Worm (Caenorhabditis elegans) whole organism, young adult: Measurements from ENCODE around the gene istr-1.

Source experiments
- C17E4.6 ChIP-seq: fragments of 200-800 bp; sonication (Bioruptor generic); IDR thresholded peaks from 2 replicates; pipeline ENCODE4 v1.3.6; 2022; ENCODE audit warnings: missing genetic modification reagents, missing genetic modification characterization, missing compliant biosample characterization
- D2030.7 ChIP-seq: fragments of 200-800 bp; sonication (Bioruptor generic); IDR thresholded peaks from 2 replicates; pipeline ENCODE4 v1.3.6; 2022; ENCODE audit warnings: missing genetic modification reagents, missing genetic modification characterization, missing compliant biosample characterization
- F37B4.10 ChIP-seq: fragments of 200-800 bp; sonication (Bioruptor generic); IDR thresholded peaks from 2 replicates; pipeline ENCODE4 v1.3.6; 2022; ENCODE audit warnings: missing genetic modification characterization, missing compliant biosample characterization
- F55B11.4 ChIP-seq: sonication (generic microtip); optimal IDR thresholded peaks from 2 replicates; lab custom pipeline; 2016; ENCODE audit warnings: missing compliant biosample characterization, missing genetic modification characterization, borderline replicate concordance; ENCODE audit not compliant: insufficient read depth
- F57A8.1 ChIP-seq: fragments of 200-800 bp; sonication (Bioruptor generic); optimal IDR thresholded peaks from 2 replicates; lab custom pipeline; 2018; ENCODE audit warnings: mild to moderate bottlenecking, missing genetic modification characterization, moderate library complexity, missing compliant biosample characterization
- Y56A3A.18 ChIP-seq: fragments of 200-800 bp; sonication (Bioruptor generic); IDR thresholded peaks from 2 replicates; pipeline ENCODE4 v1.3.6; 2022; ENCODE audit warnings: missing genetic modification reagents, missing genetic modification characterization, missing compliant biosample characterization
- Y79H2A.3 ChIP-seq: fragments of 200-800 bp; sonication (Bioruptor generic); conservative IDR thresholded peaks from 2 replicates; pipeline ENCODE4 v1.3.6; 2022; ENCODE audit warnings: missing genetic modification reagents, missing genetic modification characterization, missing compliant biosample characterization
- akir-1 ChIP-seq: fragments of 200-800 bp; sonication (Bioruptor generic); optimal IDR thresholded peaks from 2 replicates; lab custom pipeline; 2018; ENCODE audit warnings: mild to moderate bottlenecking, missing genetic modification characterization, moderate library complexity, missing compliant biosample characterization
- aptf-2 ChIP-seq: fragments of 200-800 bp; sonication (Bioruptor generic); conservative IDR thresholded peaks from 2 replicates; pipeline ENCODE4 v1.3.6; 2022; ENCODE audit warnings: missing genetic modification reagents, missing genetic modification characterization, missing compliant biosample characterization
- atf-7 ChIP-seq: sonication (generic microtip); optimal IDR thresholded peaks from 2 replicates; lab custom pipeline; 2017; ENCODE audit warnings: mild to moderate bottlenecking, missing genetic modification characterization, missing compliant biosample characterization
- bed-2 ChIP-seq: fragments of 200-800 bp; sonication (Bioruptor generic); IDR thresholded peaks from 2 replicates; pipeline ENCODE4 v1.3.6; 2022; ENCODE audit warnings: missing genetic modification reagents, missing genetic modification characterization, missing compliant biosample characterization
- cebp-1 ChIP-seq, 2 experiments: fragments of 200-800 bp in 1 of 2; sonication (Bioruptor generic) in 1 of 2; sonication (generic microtip) in 1 of 2; IDR thresholded peaks in 1 of 2; optimal IDR thresholded peaks in 1 of 2; 2 replicates each; pipeline versions ENCODE4 v1.3.6 to Lab custom; 2017 to 2022; ENCODE audit warnings: missing compliant biosample characterization in 2 of 2, missing genetic modification characterization in 2 of 2, mild to moderate bottlenecking in 1 of 2, missing genetic modification reagents in 1 of 2, moderate library complexity in 1 of 2
- cebp-2 ChIP-seq: fragments of 200-800 bp; sonication (Bioruptor generic); IDR thresholded peaks from 2 replicates; pipeline ENCODE4 v1.3.6; 2022; ENCODE audit warnings: missing genetic modification characterization, missing compliant biosample characterization
- ceh-79 ChIP-seq: sonication (generic microtip); optimal IDR thresholded peaks from 2 replicates; lab custom pipeline; 2017; ENCODE audit warnings: mild to moderate bottlenecking, missing genetic modification characterization, missing compliant biosample characterization
- dox-1 ChIP-seq: fragments of 200-800 bp; sonication (Bioruptor generic); IDR thresholded peaks from 2 replicates; pipeline ENCODE4 v1.3.6; 2022; ENCODE audit warnings: missing genetic modification reagents, missing genetic modification characterization, missing compliant biosample characterization
- ekl-4 ChIP-seq: fragments of 200-800 bp; sonication (Bioruptor generic); IDR thresholded peaks from 2 replicates; pipeline ENCODE4 v1.3.6; 2022; ENCODE audit warnings: missing genetic modification reagents, missing genetic modification characterization, missing compliant biosample characterization
- fkh-3 ChIP-seq: sonication (generic microtip); optimal IDR thresholded peaks from 2 replicates; lab custom pipeline; 2016; ENCODE audit warnings: mild to moderate bottlenecking, missing genetic modification characterization, missing compliant biosample characterization
- hrde-1 ChIP-seq: sonication (generic microtip); optimal IDR thresholded peaks from 2 replicates; lab custom pipeline; 2016; ENCODE audit warnings: missing genetic modification characterization, mild to moderate bottlenecking, missing compliant biosample characterization, moderate library complexity, missing genotype, missing genetic modification reagents, borderline replicate concordance
- let-607 ChIP-seq, 2 experiments: fragments of 200-800 bp in 1 of 2; sonication (Bioruptor generic) in 1 of 2; sonication (generic microtip) in 1 of 2; optimal IDR thresholded peaks; 2 replicates each; lab custom pipeline; 2016 to 2018; ENCODE audit warnings: mild to moderate bottlenecking in 2 of 2, missing compliant biosample characterization in 2 of 2, missing genetic modification characterization in 2 of 2, moderate library complexity in 2 of 2, missing genotype in 1 of 2
- lin-40 ChIP-seq: sonication (generic microtip); optimal IDR thresholded peaks from 2 replicates; lab custom pipeline; 2016; ENCODE audit warnings: missing genetic modification characterization, mild to moderate bottlenecking, missing compliant biosample characterization, missing genotype, missing genetic modification reagents
- lin-54 ChIP-seq: fragments of 200-800 bp; sonication (Bioruptor generic); optimal IDR thresholded peaks from 2 replicates; lab custom pipeline; 2018; ENCODE audit warnings: mild to moderate bottlenecking, missing genetic modification characterization, missing compliant biosample characterization
- lir-1 ChIP-seq: fragments of 200-800 bp; sonication (Bioruptor generic); conservative IDR thresholded peaks from 2 replicates; pipeline ENCODE4 v1.3.6; 2022; ENCODE audit warnings: missing genetic modification reagents, missing genetic modification characterization, missing compliant biosample characterization
- lsy-27 ChIP-seq: sonication (generic microtip); optimal IDR thresholded peaks from 2 replicates; lab custom pipeline; 2017; ENCODE audit warnings: missing genetic modification characterization, mild to moderate bottlenecking, missing compliant biosample characterization, antibody characterized with exemption, missing genotype, borderline replicate concordance; ENCODE audit not compliant: insufficient read depth
- madf-10 ChIP-seq: sonication (generic microtip); optimal IDR thresholded peaks from 2 replicates; lab custom pipeline; 2016; ENCODE audit warnings: mild to moderate bottlenecking, missing genetic modification characterization, missing compliant biosample characterization
- nfya-2 ChIP-seq: fragments of 200-800 bp; sonication (Bioruptor generic); IDR thresholded peaks from 2 replicates; pipeline ENCODE4 v1.3.6; 2022; ENCODE audit warnings: missing genetic modification reagents, missing genetic modification characterization, missing compliant biosample characterization
- pbrm-1 ChIP-seq: fragments of 200-800 bp; sonication (Bioruptor generic); IDR thresholded peaks from 2 replicates; pipeline ENCODE4 v1.3.6; 2022; ENCODE audit warnings: missing genetic modification reagents, missing genetic modification characterization, missing compliant biosample characterization
- pha-4 ChIP-seq: fragments of 150-350 bp; sonication (generic microtip); optimal IDR thresholded peaks from 2 replicates; lab custom pipeline; 2014; ENCODE audit warnings: missing biosample characterization, missing genetic modification reagents, missing genetic modification characterization
- rec-8 ChIP-seq, 2 experiments: sonication (generic microtip); optimal IDR thresholded peaks; 2 replicates each; lab custom pipeline; 2016; ENCODE audit warnings: mild to moderate bottlenecking in 2 of 2, missing genetic modification characterization in 2 of 2, missing genetic modification reagents in 2 of 2, missing genotype in 2 of 2, missing biosample characterization in 1 of 2, missing compliant biosample characterization in 1 of 2, moderate library complexity in 1 of 2
- repo-1 ChIP-seq: sonication (generic microtip); optimal IDR thresholded peaks from 2 replicates; lab custom pipeline; 2017; ENCODE audit warnings: mild to moderate bottlenecking, missing genetic modification characterization, missing compliant biosample characterization
- rpc-1 ChIP-seq, 2 experiments: fragments of 150-350 bp in 1 of 2; sonication (generic microtip) in 1 of 2; optimal IDR thresholded peaks; 2 replicates each; lab custom pipeline; 2014 to 2018; ENCODE audit warnings: missing biosample characterization in 1 of 2, missing genetic modification characterization in 1 of 2, missing genetic modification reagents in 1 of 2, missing genotype in 1 of 2
- snpc-3.4 ChIP-seq: sonication (generic microtip); optimal IDR thresholded peaks from 2 replicates; lab custom pipeline; 2017; ENCODE audit warnings: missing genetic modification characterization, mild to moderate bottlenecking, missing compliant biosample characterization, antibody characterized with exemption, moderate library complexity, missing genotype, missing genetic modification reagents
- somi-1 ChIP-seq: fragments of 200-800 bp; sonication (Bioruptor generic); optimal IDR thresholded peaks from 2 replicates; lab custom pipeline; 2018; ENCODE audit warnings: mild to moderate bottlenecking, missing genetic modification characterization, missing compliant biosample characterization
- sptf-2 ChIP-seq: fragments of 200-800 bp; sonication (Bioruptor generic); optimal IDR thresholded peaks from 2 replicates; lab custom pipeline; 2018; ENCODE audit warnings: mild to moderate bottlenecking, missing genetic modification characterization, missing compliant biosample characterization
- tbp1 ChIP-seq: fragments of 200-800 bp; sonication (Bioruptor generic); optimal IDR thresholded peaks from 2 replicates; lab custom pipeline; 2018; ENCODE audit warnings: mild to moderate bottlenecking, missing genetic modification characterization, missing compliant biosample characterization
- unc-130 ChIP-seq: sonication (generic microtip); optimal IDR thresholded peaks from 2 replicates; lab custom pipeline; 2016; ENCODE audit warnings: missing genetic modification reagents, missing genetic modification characterization, missing compliant biosample characterization
- unc-62 ChIP-seq: fragments of 150-350 bp; optimal IDR thresholded peaks from 2 replicates; lab custom pipeline; 2014; ENCODE audit warnings: missing biosample characterization, missing genetic modification reagents, missing genetic modification characterization
- zfh-2 ChIP-seq: fragments of 200-800 bp; sonication (Bioruptor generic); conservative IDR thresholded peaks from 2 replicates; pipeline ENCODE4 v1.3.6; 2022; ENCODE audit warnings: missing genetic modification reagents, missing genetic modification characterization, missing compliant biosample characterization
- ztf-18 ChIP-seq: sonication (generic microtip); optimal IDR thresholded peaks from 2 replicates; lab custom pipeline; 2016; ENCODE audit warnings: missing genotype, mild to moderate bottlenecking, missing genetic modification characterization, missing compliant biosample characterization
- ztf-26 ChIP-seq: sonication (generic microtip); optimal IDR thresholded peaks from 2 replicates; lab custom pipeline; 2017; ENCODE audit warnings: missing genetic modification characterization, missing compliant biosample characterization
- ztf-28 ChIP-seq: fragments of 200-800 bp; sonication (Bioruptor generic); IDR thresholded peaks from 2 replicates; pipeline ENCODE4 v1.3.6; 2022; ENCODE audit warnings: missing genetic modification reagents, missing genetic modification characterization, missing compliant biosample characterization
- ztf-3 ChIP-seq: fragments of 200-800 bp; sonication (Bioruptor generic); optimal IDR thresholded peaks from 2 replicates; lab custom pipeline; 2018; ENCODE audit warnings: mild to moderate bottlenecking, missing genetic modification characterization, missing compliant biosample characterization

The istr-1 gene

DNA sequence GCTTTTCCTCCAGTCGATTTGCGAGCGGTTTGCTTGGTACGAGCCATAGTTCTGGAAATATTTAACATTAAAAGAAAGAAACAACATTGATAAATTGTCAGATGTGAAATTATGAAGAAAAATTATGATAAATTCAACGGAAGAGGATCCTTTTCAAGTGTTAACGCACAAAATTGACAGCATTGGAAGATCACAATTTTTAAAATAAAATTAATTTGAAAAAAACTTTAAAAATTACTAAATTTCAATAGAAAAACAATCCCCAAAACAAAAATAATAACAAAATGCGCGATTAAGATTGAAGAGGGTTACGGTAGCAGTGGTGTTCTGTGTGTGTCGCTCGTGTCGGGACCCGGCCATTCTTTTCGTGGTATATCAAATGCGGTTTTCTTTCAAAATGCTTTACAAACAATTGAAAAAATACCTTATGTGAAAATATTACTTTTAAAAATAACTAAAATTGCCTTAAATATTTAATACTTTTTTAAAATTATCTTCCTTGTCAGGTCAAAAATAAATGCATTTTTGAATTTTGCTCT, 37.3 kb upstream of the istr-1 start, which contains the start of gene his-74 (continued):
- no peak for TF ChIP-seq pha-4
- TF ChIP-seq tbp1 (GFP tag; lab: Kevin White, UChicago): no peak
- TF ChIP-seq rec-8 (tag; optimal IDR thresholded peaks at IDR 0.05; lab: Kevin White, UChicago): no peak
- no peak for TF ChIP-seq zfh-2 (GFP tag; lab: Robert Waterston, UW)
- TF ChIP-seq F57A8.1: no peak
- TF ChIP-seq dox-1: no peak
- no peak for TF ChIP-seq Y79H2A.3 (GFP tag; lab: Robert Waterston, UW)
- TF ChIP-seq unc-130 (GFP tag; lab: Kevin White, UChicago): no peak
- TF ChIP-seq repo-1: no peak
- no peak for TF ChIP-seq F37B4.10 (GFP tag; lab: Robert Waterston, UW)
- no peak for TF ChIP-seq unc-62 (GFP tag; lab: Kevin White, UChicago)

DNA sequence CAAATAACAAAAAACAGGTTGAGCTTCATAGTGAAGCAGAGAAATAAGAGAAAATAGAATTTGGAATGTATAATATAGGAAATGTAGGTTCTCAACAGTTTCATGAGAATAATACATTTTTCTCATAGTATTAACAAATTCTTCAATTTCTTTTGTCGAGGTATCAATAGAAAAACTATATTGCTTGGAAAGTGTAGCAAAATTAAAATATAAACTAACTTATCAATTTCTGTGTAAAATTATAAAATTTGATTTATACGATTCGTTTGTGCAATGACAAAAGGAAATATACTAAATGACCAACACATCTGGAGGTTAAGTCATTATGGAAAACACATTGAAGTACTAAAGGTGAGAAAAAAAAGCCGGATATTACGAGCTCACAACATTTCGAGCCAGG, 36.0 kb upstream of the istr-1 start, which contains the start of gene W05B10.3:
TSS of gene W05B10.3 (minus strand) at position 101 of the 400 bp plus-strand sequence.
- no peak for TF ChIP-seq F57A8.1
- TF ChIP-seq D2030.7 (GFP tag; lab: Robert Waterston, UW): no peak
- no peak for TF ChIP-seq fkh-3
- TF ChIP-seq somi-1 (GFP tag; lab: Kevin White, UChicago): no peak
- no peak for TF ChIP-seq ztf-3
- TF ChIP-seq lsy-27: no peak
- TF ChIP-seq F55B11.4 (tag; lab: Kevin White, UChicago): no peak
- TF ChIP-seq cebp-2 (GFP tag; lab: Robert Waterston, UW): no peak
- TF ChIP-seq pbrm-1 (GFP tag; lab: Robert Waterston, UW): no peak
- TF ChIP-seq zfh-2 (GFP tag; lab: Robert Waterston, UW): no peak
- no peak for TF ChIP-seq ztf-26 (tag; lab: Kevin White, UChicago)
- no peak for TF ChIP-seq lir-1 (GFP tag; lab: Robert Waterston, UW)
- TF ChIP-seq ekl-4: no peak
- TF ChIP-seq lin-40 (tag; lab: Kevin White, UChicago): no peak
- TF ChIP-seq aptf-2 (GFP tag; lab: Robert Waterston, UW): no peak
- TF ChIP-seq madf-10 (tag; lab: Kevin White, UChicago): no peak
- no peak for TF ChIP-seq let-607 (tag; optimal IDR thresholded peaks at IDR 0.05; lab: Kevin White, UChicago)
- TF ChIP-seq, all 124 proteins: peak for 0

DNA sequence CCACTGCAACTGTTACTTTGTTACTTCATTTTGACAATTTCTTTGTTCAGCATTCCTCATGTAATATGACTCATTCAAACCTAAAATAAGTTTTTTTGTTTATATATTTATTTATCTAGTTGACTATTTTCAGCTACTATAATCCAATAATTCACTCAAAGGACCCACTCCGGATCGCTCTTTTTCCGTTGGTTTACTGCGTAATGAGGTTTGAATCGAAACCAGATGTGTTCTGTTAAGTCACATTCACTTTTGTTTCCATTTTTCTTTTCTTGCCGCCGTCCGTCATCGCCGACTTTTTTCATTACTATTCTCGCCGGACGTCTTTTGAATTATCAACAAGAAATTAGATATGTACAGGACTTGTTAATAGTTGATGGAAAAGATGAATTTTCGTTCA, 34.3 kb upstream of the istr-1 start:
- no peak for TF ChIP-seq atf-7 (tag; lab: Kevin White, UChicago)
- no peak for TF ChIP-seq lir-1 (GFP tag; lab: Robert Waterston, UW)
- no peak for TF ChIP-seq nfya-2 (GFP tag; lab: Robert Waterston, UW)
- no peak for TF ChIP-seq akir-1 (GFP tag; lab: Kevin White, UChicago)
- TF ChIP-seq C17E4.6: no peak
- TF ChIP-seq pbrm-1 (GFP tag; lab: Robert Waterston, UW): no peak
- TF ChIP-seq bed-2 (GFP tag; lab: Robert Waterston, UW): no peak
- TF ChIP-seq ztf-28 (GFP tag; lab: Robert Waterston, UW): no peak
- no peak for TF ChIP-seq sptf-2

DNA sequence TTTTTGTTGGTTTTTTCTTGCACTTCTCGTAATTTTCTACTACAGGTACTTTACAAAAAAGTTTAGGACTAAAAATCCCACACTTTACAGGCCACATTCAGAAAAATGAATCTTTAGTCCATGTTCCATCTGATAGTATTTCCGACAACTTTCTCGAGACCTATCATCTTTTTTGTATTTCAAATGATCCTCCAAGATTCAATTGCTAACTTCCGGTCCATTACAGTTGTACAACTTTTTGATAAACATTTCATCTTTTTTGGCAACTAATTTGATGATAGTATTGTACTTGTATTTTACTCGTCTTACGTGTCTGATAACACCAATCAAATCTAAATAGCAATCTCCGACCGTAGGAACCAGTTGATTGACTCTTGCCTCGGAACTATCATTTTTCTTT, 30.3 kb upstream of the istr-1 start:
- TF ChIP-seq lin-40 (tag; lab: Kevin White, UChicago): no peak
- no peak for TF ChIP-seq lin-54
- no peak for TF ChIP-seq ztf-18 (tag; lab: Kevin White, UChicago)
- TF ChIP-seq let-607 (tag; optimal IDR thresholded peaks at IDR 0.05; lab: Kevin White, UChicago): no peak
- no peak for TF ChIP-seq unc-130 (GFP tag; lab: Kevin White, UChicago)
- TF ChIP-seq hrde-1: no peak
- TF ChIP-seq ceh-79 (tag; lab: Kevin White, UChicago): no peak
- TF ChIP-seq snpc-3.4 (tag; lab: Kevin White, UChicago): no peak
- TF ChIP-seq ztf-26 (tag; lab: Kevin White, UChicago): no peak
- TF ChIP-seq cebp-1 (GFP tag; IDR thresholded peaks at IDR 0.05; lab: Robert Waterston, UW): no peak
- TF ChIP-seq cebp-1 (tag; optimal IDR thresholded peaks at IDR 0.05; lab: Kevin White, UChicago): no peak
- no peak for TF ChIP-seq rpc-1 (optimal IDR thresholded peaks at IDR 0.05; lab: Kevin White, UChicago)
- TF ChIP-seq rpc-1 (tag; optimal IDR thresholded peaks at IDR 0.05; lab: Kevin White, UChicago): no peak
- no peak for TF ChIP-seq Y56A3A.18 (GFP tag; lab: Robert Waterston, UW)
